Worm (Caenorhabditis elegans): Measurements from ENCODE around the gene txdc-12.1.

txdc-12.1 gene

DNA sequence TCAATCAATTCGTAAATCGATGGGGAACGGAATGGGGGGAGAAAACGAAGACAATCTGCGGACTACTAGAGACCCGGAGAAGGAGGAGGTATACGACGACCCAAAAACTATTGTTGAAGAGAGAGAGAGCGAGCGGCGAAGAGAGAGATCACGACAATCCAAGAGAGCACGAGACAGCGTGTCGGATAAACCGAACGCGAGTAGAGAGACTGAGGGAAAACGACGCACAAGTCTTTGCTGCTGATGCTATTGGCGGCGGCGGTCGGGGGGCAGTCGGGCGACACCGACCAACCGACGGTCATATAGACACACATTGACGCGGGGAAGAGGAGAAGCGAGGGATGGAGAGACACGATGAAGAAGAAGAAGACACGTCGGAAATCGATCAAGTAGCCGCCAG, 17.7 kb upstream of the txdc-12.1 start (continued):
- peak; percentile 91 for TF ChIP-seq ceh-34 (tag; optimal IDR thresholded peaks at IDR 0.05)
- TF ChIP-seq lin-11 (tag; optimal IDR thresholded peaks at IDR 0.05): no peak
- TF ChIP-seq sox-4 (tag; optimal IDR thresholded peaks at IDR 0.05): no peak
- no peak for TF ChIP-seq lim-6 (tag; optimal IDR thresholded peaks at IDR 0.05)
- TF ChIP-seq T23F11.4 (GFP tag; optimal IDR thresholded peaks at IDR 0.05): no peak
- peak; percentile 41 for TF ChIP-seq madf-2 (tag; optimal IDR thresholded peaks at IDR 0.05)
- peak; percentile 96 for TF ChIP-seq nfya-1 (tag; optimal IDR thresholded peaks at IDR 0.05)
- TF ChIP-seq ceh-6 (GFP tag; optimal IDR thresholded peaks at IDR 0.05): peak; percentile 10
- TF ChIP-seq unc-55 (GFP tag; optimal IDR thresholded peaks at IDR 0.05): peak; percentile 86
- TF ChIP-seq unc-86 (tag; optimal IDR thresholded peaks at IDR 0.05): no peak
- TF ChIP-seq ceh-31 (tag; optimal IDR thresholded peaks at IDR 0.05): peak; percentile 87
- no peak for TF ChIP-seq ceh-30 (tag; optimal IDR thresholded peaks at IDR 0.05)
- TF ChIP-seq syd-9 (tag; optimal IDR thresholded peaks at IDR 0.05): peak; percentile 68
- TF ChIP-seq K02D7.2 (tag; optimal IDR thresholded peaks at IDR 0.05): no peak
- TF ChIP-seq gmeb-2 (tag; optimal IDR thresholded peaks at IDR 0.05): no peak
- no peak for TF ChIP-seq unc-3 (GFP tag; conservative IDR thresholded peaks at IDR 0.05)
- TF ChIP-seq unc-3 (tag; optimal IDR thresholded peaks at IDR 0.05): no peak
- TF ChIP-seq fax-1 (tag; optimal IDR thresholded peaks at IDR 0.05): no peak
- TF ChIP-seq sox-2 (GFP tag; IDR thresholded peaks at IDR 0.05): no peak
- no peak for TF ChIP-seq fkh-6 (tag; optimal IDR thresholded peaks at IDR 0.05)
- no peak for TF ChIP-seq npax-4 (tag; optimal IDR thresholded peaks at IDR 0.05)
- TF ChIP-seq ceh-2 (tag; optimal IDR thresholded peaks at IDR 0.05): peak; percentile 54
- peak; percentile 64 for TF ChIP-seq C08G9.2 (tag; optimal IDR thresholded peaks at IDR 0.05)
- TF ChIP-seq ceh-24 (tag; optimal IDR thresholded peaks at IDR 0.05): no peak
- TF ChIP-seq K09A11.1 (tag; optimal IDR thresholded peaks at IDR 0.05; ENCODE audit: insufficient read depth): peak; percentile 74
- no peak for TF ChIP-seq nhr-11 (tag; optimal IDR thresholded peaks at IDR 0.05)
- no peak for TF ChIP-seq eyg-1 (tag; optimal IDR thresholded peaks at IDR 0.05)
- no peak for TF ChIP-seq mec-3 (tag; optimal IDR thresholded peaks at IDR 0.05; ENCODE audit: borderline replicate concordance)
- peak; percentile 15 for TF ChIP-seq hlh-8 (tag; optimal IDR thresholded peaks at IDR 0.05)
- TF ChIP-seq pha-2 (tag; optimal IDR thresholded peaks at IDR 0.05): no peak
- no peak for TF ChIP-seq ttx-3 (tag; optimal IDR thresholded peaks at IDR 0.05)
- no peak for TF ChIP-seq che-1 (tag; optimal IDR thresholded peaks at IDR 0.05)
- TF ChIP-seq hlh-6 (tag; optimal IDR thresholded peaks at IDR 0.05): peak; percentile 35
- peak; percentile 22 for TF ChIP-seq dmd-4 (tag; optimal IDR thresholded peaks at IDR 0.05; ENCODE audit: borderline replicate concordance)
- TF ChIP-seq pax-1 (tag; optimal IDR thresholded peaks at IDR 0.05): no peak
- peak; percentile 51 for TF ChIP-seq unc-42 (tag; optimal IDR thresholded peaks at IDR 0.05)
- TF ChIP-seq dve-1 (tag; optimal IDR thresholded peaks at IDR 0.05): peak; percentile 64
- TF ChIP-seq hlh-13 (GFP tag; optimal IDR thresholded peaks at IDR 0.05): no peak

DNA sequence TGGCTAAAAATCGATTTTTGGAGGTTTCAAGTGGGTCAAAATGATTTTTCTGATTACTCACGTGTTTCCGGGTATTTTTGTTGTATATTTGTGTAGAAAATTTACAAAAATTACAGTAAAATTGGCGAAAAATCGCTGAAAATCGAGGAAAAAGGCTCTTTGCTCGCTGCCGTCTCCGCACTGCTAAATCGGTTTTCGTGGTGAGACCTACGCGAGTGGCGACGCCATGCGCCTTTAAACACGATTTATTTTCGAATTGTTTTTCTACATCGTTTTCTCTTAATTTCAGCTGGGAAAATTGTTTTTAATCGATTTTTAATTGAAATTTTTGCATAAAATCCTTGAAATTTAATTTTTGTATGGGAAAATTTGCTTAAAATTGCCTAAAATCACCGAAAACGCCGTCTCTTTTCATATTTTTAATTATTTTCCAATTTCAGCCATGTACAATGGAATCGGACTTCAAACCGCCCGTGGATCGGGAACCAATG, 15.2 kb upstream of the txdc-12.1 start, which contains the start of the genes pqn-87 and rsr-2:
pqn-87 (minus strand) TSS at position 171 of the 491 bp plus-strand sequence.
rsr-2 (plus strand) TSS at position 441 of the 491 bp plus-strand sequence.
- TF ChIP-seq odd-2 (tag; optimal IDR thresholded peaks at IDR 0.05): no peak
- no peak for TF ChIP-seq lim-6 (tag; optimal IDR thresholded peaks at IDR 0.05)
- TF ChIP-seq hlh-8 (tag; optimal IDR thresholded peaks at IDR 0.05): no peak
- TF ChIP-seq rnt-1 (tag; optimal IDR thresholded peaks at IDR 0.05): no peak
- no peak for TF ChIP-seq nhr-11 (tag; optimal IDR thresholded peaks at IDR 0.05)
- no peak for TF ChIP-seq lin-11 (tag; optimal IDR thresholded peaks at IDR 0.05)
- no peak for TF ChIP-seq ceh-45 (GFP tag; IDR thresholded peaks at IDR 0.05)
- no peak for TF ChIP-seq ets-4 (tag; optimal IDR thresholded peaks at IDR 0.05)
- TF ChIP-seq Y22D7AL.16 (tag; optimal IDR thresholded peaks at IDR 0.05): no peak
- no peak for TF ChIP-seq mec-3 (tag; optimal IDR thresholded peaks at IDR 0.05; ENCODE audit: borderline replicate concordance)
- no peak for TF ChIP-seq sox-4 (tag; optimal IDR thresholded peaks at IDR 0.05)
- no peak for TF ChIP-seq pha-4 (tag; optimal IDR thresholded peaks at IDR 0.05)

Data from whole organism, late embryonic.